Worm (Caenorhabditis elegans) whole organism, L1 larva: ENCODE results near the gene Y57A10A.4.

Experiments used
- C04F5.9 ChIP-seq: sonication (generic microtip); optimal IDR thresholded peaks from 2 replicates; lab custom pipeline; 2016; ENCODE audit warnings: missing genetic modification characterization, missing compliant biosample characterization
- C16A3.4 ChIP-seq: fragments of 150-350 bp; optimal IDR thresholded peaks from 2 replicates; lab custom pipeline; 2014; ENCODE audit warnings: missing biosample characterization, missing genetic modification characterization
- F16B12.6 ChIP-seq: fragments of 150-350 bp; optimal IDR thresholded peaks from 2 replicates; lab custom pipeline; 2014; ENCODE audit warnings: missing biosample characterization, missing genetic modification characterization
- Y116A8C.19 ChIP-seq: sonication (generic microtip); optimal IDR thresholded peaks from 2 replicates; lab custom pipeline; 2016; ENCODE audit warnings: missing compliant biosample characterization, missing genetic modification characterization, borderline replicate concordance
- aha-1 ChIP-seq: fragments of 150-350 bp; optimal IDR thresholded peaks from 2 replicates; lab custom pipeline; 2014; ENCODE audit warnings: missing biosample characterization, missing genetic modification characterization
- aly-2 ChIP-seq: fragments of 150-350 bp; optimal IDR thresholded peaks from 2 replicates; lab custom pipeline; 2014; ENCODE audit warnings: missing biosample characterization, missing genetic modification characterization
- ceh-63 ChIP-seq: fragments of 200-800 bp; sonication (Bioruptor generic); optimal IDR thresholded peaks from 2 replicates; lab custom pipeline; 2018; ENCODE audit warnings: mild to moderate bottlenecking, missing genetic modification characterization, missing compliant biosample characterization
- ceh-88 ChIP-seq: fragments of 200-800 bp; sonication (Bioruptor generic); IDR thresholded peaks from 2 replicates; pipeline ENCODE4 v1.3.6; 2022; ENCODE audit warnings: missing genetic modification characterization, missing compliant biosample characterization
- ceh-90 ChIP-seq: sonication (generic microtip); optimal IDR thresholded peaks from 2 replicates; lab custom pipeline; 2016; ENCODE audit warnings: missing genetic modification characterization, missing compliant biosample characterization
- dpl-1 ChIP-seq, 3 experiments: fragments of 150-350 bp in 2 of 3; sonication (generic microtip) in 1 of 3; optimal IDR thresholded peaks; 2 replicates each; lab custom pipeline; 2014 to 2017; ENCODE audit warnings: missing biosample characterization in 3 of 3, missing genetic modification characterization in 3 of 3, missing genetic modification reagents in 3 of 3
- dsc-1 ChIP-seq: sonication (generic microtip); optimal IDR thresholded peaks from 2 replicates; lab custom pipeline; 2016; ENCODE audit warnings: mild to moderate bottlenecking, missing genetic modification characterization, missing compliant biosample characterization
- efl-3 ChIP-seq: fragments of 200-800 bp; sonication (Bioruptor generic); optimal IDR thresholded peaks from 2 replicates; lab custom pipeline; 2018; ENCODE audit warnings: mild to moderate bottlenecking, missing genetic modification characterization, missing compliant biosample characterization
- elt-2 ChIP-seq: sonication (generic microtip); optimal IDR thresholded peaks from 2 replicates; lab custom pipeline; 2016; ENCODE audit warnings: missing genetic modification characterization, mild to moderate bottlenecking, inconsistent platforms, missing compliant biosample characterization, missing genetic modification reagents
- fkh-4 ChIP-seq: sonication (generic microtip); optimal IDR thresholded peaks from 2 replicates; lab custom pipeline; 2016; ENCODE audit warnings: missing compliant biosample characterization, missing genetic modification characterization, borderline replicate concordance
- fos-1 ChIP-seq: fragments of 150-350 bp; optimal IDR thresholded peaks from 2 replicates; lab custom pipeline; 2014; ENCODE audit warnings: missing biosample characterization, missing genetic modification characterization
- grh-1 ChIP-seq: fragments of 200-800 bp; sonication (Bioruptor generic); IDR thresholded peaks from 2 replicates; pipeline ENCODE4 v1.3.6; 2022; ENCODE audit warnings: missing genetic modification reagents, missing genetic modification characterization, missing compliant biosample characterization
- hlh-17 ChIP-seq: fragments of 200-800 bp; sonication (Bioruptor generic); optimal IDR thresholded peaks from 2 replicates; lab custom pipeline; 2018; ENCODE audit warnings: missing genetic modification characterization, mild to moderate bottlenecking, missing compliant biosample characterization, moderate library complexity, borderline replicate concordance
- hlh-4 ChIP-seq: sonication (generic microtip); optimal IDR thresholded peaks from 2 replicates; lab custom pipeline; 2016; ENCODE audit warnings: mild to moderate bottlenecking, missing genetic modification characterization, missing compliant biosample characterization
- hpl-2 ChIP-seq: fragments of 150-350 bp; optimal IDR thresholded peaks from 2 replicates; lab custom pipeline; 2014; ENCODE audit warnings: missing biosample characterization, missing genetic modification reagents, missing genetic modification characterization
- irx-1 ChIP-seq: sonication (generic microtip); optimal IDR thresholded peaks from 2 replicates; lab custom pipeline; 2016; ENCODE audit warnings: missing genetic modification characterization, missing compliant biosample characterization
- lin-13 ChIP-seq: fragments of 150-350 bp; optimal IDR thresholded peaks from 2 replicates; lab custom pipeline; 2014; ENCODE audit warnings: missing biosample characterization, missing genetic modification reagents, missing genetic modification characterization
- lin-35 ChIP-seq, 2 experiments: fragments of 150-350 bp; optimal IDR thresholded peaks; 2 replicates each; lab custom pipeline; 2014; ENCODE audit warnings: missing biosample characterization in 2 of 2, missing genetic modification characterization in 2 of 2, missing genetic modification reagents in 2 of 2
- lin-39 ChIP-seq: fragments of 150-350 bp; optimal IDR thresholded peaks from 2 replicates; lab custom pipeline; 2014; ENCODE audit warnings: missing biosample characterization, missing genetic modification reagents, missing genetic modification characterization
- lsy-2 ChIP-seq, 2 experiments: fragments of 150-350 bp; optimal IDR thresholded peaks; 2 replicates each; lab custom pipeline; 2014; ENCODE audit warnings: missing biosample characterization in 2 of 2, missing genetic modification characterization in 2 of 2
- mab-9 ChIP-seq: fragments of 200-800 bp; sonication (Bioruptor generic); IDR thresholded peaks from 2 replicates; pipeline ENCODE4 v1.3.6; 2022; ENCODE audit warnings: missing genetic modification reagents, missing genetic modification characterization, missing compliant biosample characterization
- mef-2 ChIP-seq: fragments of 150-350 bp; optimal IDR thresholded peaks from 2 replicates; lab custom pipeline; 2014; ENCODE audit warnings: missing biosample characterization, missing genetic modification characterization
- mep-1 ChIP-seq: fragments of 150-350 bp; optimal IDR thresholded peaks from 2 replicates; lab custom pipeline; 2014; ENCODE audit warnings: missing biosample characterization, missing genetic modification characterization
- nhr-11 ChIP-seq: fragments of 150-350 bp; optimal IDR thresholded peaks from 2 replicates; lab custom pipeline; 2014; ENCODE audit warnings: missing biosample characterization, missing genetic modification characterization
- nhr-20 ChIP-seq: sonication (generic microtip); optimal IDR thresholded peaks from 2 replicates; lab custom pipeline; 2016; ENCODE audit warnings: mild to moderate bottlenecking, missing genetic modification characterization, missing compliant biosample characterization
- nhr-237 ChIP-seq: fragments of 150-350 bp; optimal IDR thresholded peaks from 2 replicates; lab custom pipeline; 2014; ENCODE audit warnings: missing biosample characterization, missing genetic modification characterization
- nhr-47 ChIP-seq: sonication (generic microtip); optimal IDR thresholded peaks from 2 replicates; lab custom pipeline; 2016; ENCODE audit warnings: mild to moderate bottlenecking, missing genetic modification characterization, moderate library complexity, missing compliant biosample characterization
- nhr-71 ChIP-seq: sonication (generic microtip); optimal IDR thresholded peaks from 2 replicates; lab custom pipeline; 2016; ENCODE audit warnings: mild to moderate bottlenecking, missing genetic modification characterization, moderate library complexity, missing compliant biosample characterization
- nhr-76 ChIP-seq: sonication (generic microtip); optimal IDR thresholded peaks from 2 replicates; lab custom pipeline; 2017; ENCODE audit warnings: missing biosample characterization, missing genetic modification characterization
- nhr-77 ChIP-seq: fragments of 150-350 bp; optimal IDR thresholded peaks from 2 replicates; lab custom pipeline; 2014; ENCODE audit warnings: missing biosample characterization, missing genetic modification characterization
- nhr-84 ChIP-seq: sonication (generic microtip); optimal IDR thresholded peaks from 2 replicates; lab custom pipeline; 2017; ENCODE audit warnings: missing biosample characterization, missing genetic modification characterization
- pag-3 ChIP-seq: sonication (generic microtip); optimal IDR thresholded peaks from 2 replicates; lab custom pipeline; 2017; ENCODE audit warnings: missing genetic modification characterization, mild to moderate bottlenecking, missing compliant biosample characterization, antibody characterized with exemption, borderline replicate concordance; ENCODE audit not compliant: insufficient read depth
- pqm-1 ChIP-seq: sonication (generic microtip); optimal IDR thresholded peaks from 3 replicates; lab custom pipeline; 2017; ENCODE audit warnings: missing biosample characterization, missing genetic modification characterization
- snpc-4 ChIP-seq: fragments of 150-350 bp; optimal IDR thresholded peaks from 2 replicates; lab custom pipeline; 2014; ENCODE audit warnings: missing biosample characterization, missing genetic modification characterization
- sptf-1 ChIP-seq: fragments of 150-350 bp; optimal IDR thresholded peaks from 2 replicates; lab custom pipeline; 2014; ENCODE audit warnings: missing biosample characterization, missing genetic modification characterization
- swsn-7 ChIP-seq: sonication (generic microtip); optimal IDR thresholded peaks from 2 replicates; lab custom pipeline; 2016; ENCODE audit warnings: missing genetic modification characterization, missing compliant biosample characterization
- tbx-2 ChIP-seq: sonication (generic microtip); optimal IDR thresholded peaks from 2 replicates; lab custom pipeline; 2016; ENCODE audit warnings: missing genetic modification characterization, missing compliant biosample characterization
- tlp-1 ChIP-seq: fragments of 150-350 bp; optimal IDR thresholded peaks from 2 replicates; lab custom pipeline; 2014; ENCODE audit warnings: missing biosample characterization, missing genetic modification characterization
- unc-130 ChIP-seq: fragments of 150-350 bp; optimal IDR thresholded peaks from 2 replicates; lab custom pipeline; 2017; ENCODE audit warnings: missing biosample characterization, missing genetic modification characterization, inconsistent platforms
- unc-30 ChIP-seq: sonication (generic microtip); optimal IDR thresholded peaks from 2 replicates; lab custom pipeline; 2017; ENCODE audit warnings: missing biosample characterization, missing genetic modification characterization
- unc-86 ChIP-seq: sonication (generic microtip); optimal IDR thresholded peaks from 2 replicates; lab custom pipeline; 2016; ENCODE audit warnings: missing genetic modification characterization, missing compliant biosample characterization
- unc-98 ChIP-seq: fragments of 200-800 bp; sonication (Bioruptor generic); IDR thresholded peaks from 2 replicates; pipeline ENCODE4 v1.3.6; 2022; ENCODE audit warnings: missing genetic modification characterization, missing compliant biosample characterization
- vab-15 ChIP-seq: sonication (generic microtip); optimal IDR thresholded peaks from 2 replicates; lab custom pipeline; 2017; ENCODE audit warnings: missing genotype, mild to moderate bottlenecking, missing genetic modification characterization, missing compliant biosample characterization
- zag-1 ChIP-seq: fragments of 150-350 bp; optimal IDR thresholded peaks from 2 replicates; lab custom pipeline; 2014; ENCODE audit warnings: missing biosample characterization, missing genetic modification characterization
- zip-4 ChIP-seq: fragments of 200-800 bp; sonication (Bioruptor generic); optimal IDR thresholded peaks from 2 replicates; lab custom pipeline; 2018; ENCODE audit warnings: mild to moderate bottlenecking, missing genetic modification characterization, moderate library complexity, missing compliant biosample characterization
- ztf-4 ChIP-seq: fragments of 150-350 bp; optimal IDR thresholded peaks from 2 replicates; lab custom pipeline; 2014; ENCODE audit warnings: missing biosample characterization, missing genetic modification characterization

The Y57A10A.4 gene

DNA sequence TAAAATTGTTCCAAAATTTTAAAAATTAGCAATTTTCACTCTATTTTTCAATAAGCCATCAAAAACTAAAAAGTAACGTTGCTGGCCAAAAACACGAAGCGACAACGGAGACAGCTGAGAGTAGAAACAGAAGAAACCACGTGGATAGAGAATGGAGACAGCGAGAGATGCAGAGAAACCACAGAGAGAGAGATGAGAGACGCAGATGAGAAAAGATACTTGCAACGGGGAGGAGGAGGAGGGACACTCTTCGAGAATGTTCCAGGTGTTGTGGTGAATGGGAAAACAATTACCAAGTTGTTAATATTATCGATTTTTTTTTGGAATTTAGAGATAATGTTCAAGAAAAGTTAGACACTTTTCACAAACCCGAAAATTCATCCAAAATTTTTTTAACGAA, 49.4 kb upstream of the Y57A10A.4 start (continued):
- TF ChIP-seq irx-1 (tag; lab: Kevin White, UChicago) (peak; percentile 81), sptf-1 (no peak), efl-3 (GFP tag; lab: Kevin White, UChicago) (peak; percentile 11), ztf-4 (tag; lab: Kevin White, UChicago) (peak; percentile 94), unc-30 (no peak), lin-35 (GFP tag; optimal IDR thresholded peaks at IDR 0.05; lab: Kevin White, UChicago) (peak; percentile 89 to 90), mab-9 (peak; percentile 85), grh-1 (peak; percentile 89), C04F5.9 (tag; lab: Kevin White, UChicago) (peak; percentile 66), nhr-76 (tag; lab: Kevin White, UChicago) (no peak), zag-1 (tag; lab: Kevin White, UChicago) (no peak), aha-1 (peak; percentile 77), vab-15 (no peak), fos-1 (tag; lab: Kevin White, UChicago) (peak; percentile 69), pag-3 (tag; lab: Kevin White, UChicago) (no peak), aly-2 (tag; lab: Kevin White, UChicago) (peak; percentile 74), F16B12.6 (tag; lab: Kevin White, UChicago) (peak; percentile 36), Y116A8C.19 (no peak), mef-2 (tag; lab: Kevin White, UChicago) (peak; percentile 56), tlp-1 (tag; lab: Kevin White, UChicago) (no peak), nhr-47 (tag; lab: Kevin White, UChicago) (peak; percentile 95), fkh-4 (tag; lab: Kevin White, UChicago) (peak; percentile 26), lsy-2 (tag; optimal IDR thresholded peaks at IDR 0.05; lab: Kevin White, UChicago) (peak; percentile 89 to 91), swsn-7 (peak; percentile 97), zip-4 (GFP tag; lab: Kevin White, UChicago) (no peak), hlh-4 (tag; lab: Kevin White, UChicago) (no peak), hpl-2 (GFP tag; lab: Kevin White, UChicago) (peak; percentile 67), C16A3.4 (tag; lab: Kevin White, UChicago) (peak; percentile 79), hlh-17 (no peak), nhr-20 (tag; lab: Kevin White, UChicago) (peak; percentile 98), dsc-1 (tag; lab: Kevin White, UChicago) (peak; percentile 94), nhr-11 (tag; lab: Kevin White, UChicago) (peak; percentile 83), lin-13 (GFP tag; lab: Kevin White, UChicago) (peak; percentile 94), nhr-71 (tag; lab: Kevin White, UChicago) (peak; percentile 98), dpl-1 (GFP tag; optimal IDR thresholded peaks at IDR 0.05; lab: Kevin White, UChicago) (peak; percentile 79 to 81 (median 80)), snpc-4 (tag; lab: Kevin White, UChicago) (peak; percentile 82)
- TF ChIP-seq, all 84 proteins: peak for 60

- TF ChIP-seq pag-3 (tag; lab: Kevin White, UChicago) (no peak), Y116A8C.19 (no peak), zip-4 (GFP tag; lab: Kevin White, UChicago) (peak; percentile 23), lin-39 (tag; lab: Kevin White, UChicago) (peak; percentile 61), pqm-1 (no peak), zag-1 (tag; lab: Kevin White, UChicago) (no peak), fos-1 (tag; lab: Kevin White, UChicago) (peak; percentile 53), nhr-84 (tag; lab: Kevin White, UChicago) (no peak), unc-130 (tag; lab: Kevin White, UChicago) (no peak), tbx-2 (tag; lab: Kevin White, UChicago) (peak; percentile 64), grh-1 (no peak), dpl-1 (GFP tag; optimal IDR thresholded peaks at IDR 0.05; lab: Kevin White, UChicago) (peak; percentile 96 to 98 (median 97)), mep-1 (tag; lab: Kevin White, UChicago) (peak; percentile 91), swsn-7 (peak; percentile 75), ceh-88 (GFP tag; lab: Robert Waterston, UW) (peak; percentile 42; the same call in 1 of the 2 replicates), sptf-1 (no peak), ceh-63 (no peak), elt-2 (no peak), efl-3 (GFP tag; lab: Kevin White, UChicago) (no peak), nhr-77 (tag; lab: Kevin White, UChicago) (peak; percentile 24), unc-98 (no peak), mef-2 (tag; lab: Kevin White, UChicago) (peak; percentile 62), aly-2 (tag; lab: Kevin White, UChicago) (peak; percentile 79), nhr-237 (tag; lab: Kevin White, UChicago) (peak; percentile 19), fkh-4 (tag; lab: Kevin White, UChicago) (no peak), lsy-2 (tag; optimal IDR thresholded peaks at IDR 0.05; lab: Kevin White, UChicago) (peak; percentile 76 to 88), unc-86 (tag; lab: Kevin White, UChicago) (peak; percentile 83), ztf-4 (tag; lab: Kevin White, UChicago) (no peak), ceh-90 (tag; lab: Kevin White, UChicago) (no peak)
Observed at ce11 chrII:12107840-12108239, 43.9 kb upstream of the Y57A10A.4 start, which contains the start of gene Y17G7B.18. Gene Y17G7B.18, minus strand, starts transcription at chrII:12107857.
